Fruit fly (Drosophila melanogaster) whole organism, wandering third instar larva: ENCODE measurements around the gene Nep3.
"Not testable (repeated sequence)": the region's sequence is repeated elsewhere in the genome, so short reads cannot be mapped to it uniquely, and the experiment has no call there.

ENCODE experiments used
- CrebA ChIP-seq: fragments of 200-800 bp; sonication (Bioruptor generic); optimal IDR thresholded peaks from 2 replicates; lab custom pipeline; 2016; ENCODE audit warnings: missing biosample characterization, mild to moderate bottlenecking, missing genetic modification characterization, borderline replicate concordance
- Dfd ChIP-seq: fragments of >200 bp; optimal IDR thresholded peaks from 2 replicates; lab custom pipeline; 2017; ENCODE audit warnings: missing biosample characterization, missing genetic modification characterization
- Hnf4 ChIP-seq: fragments of 200-800 bp; sonication (Bioruptor generic); optimal IDR thresholded peaks from 2 replicates; lab custom pipeline; 2016; ENCODE audit warnings: missing biosample characterization, mild to moderate bottlenecking, missing genetic modification characterization
- Jra ChIP-seq: sonication (Bioruptor generic); optimal IDR thresholded peaks from 2 replicates; lab custom pipeline; 2016; ENCODE audit warnings: missing biosample characterization, missing genetic modification characterization
- Myc ChIP-seq: fragments of >200 bp; optimal IDR thresholded peaks from 2 replicates; lab custom pipeline; 2017
- N ChIP-seq: fragments of >200 bp; optimal IDR thresholded peaks from 2 replicates; lab custom pipeline; 2018; ENCODE audit warnings: missing biosample characterization, missing external identifiers, missing genetic modification characterization
- dl ChIP-seq, 2 experiments: fragments of 175-275, 200-275 bp in 1 of 2; fragments of 200-275 bp in 1 of 2; sonication (Bioruptor generic); optimal IDR thresholded peaks; lab custom pipeline; 2018; ENCODE audit warnings: mild to moderate bottlenecking in 2 of 2, missing biosample characterization in 2 of 2, missing genetic modification characterization in 2 of 2, moderate library complexity in 2 of 2; ENCODE audit not compliant: partially characterized antibody in 2 of 2, insufficient read depth in 1 of 2
- lola ChIP-seq: fragments of >200 bp; optimal IDR thresholded peaks from 2 replicates; lab custom pipeline; 2017; ENCODE audit warnings: missing biosample characterization, missing genetic modification characterization
- psq ChIP-seq: fragments of 200-800 bp; sonication (Bioruptor generic); optimal IDR thresholded peaks from 3 replicates; lab custom pipeline; 2017; ENCODE audit warnings: missing biosample characterization, mild to moderate bottlenecking, missing genetic modification characterization, moderate library complexity
- woc ChIP-seq: sonication (Bioruptor generic); optimal IDR thresholded peaks from 2 replicates; lab custom pipeline; 2016; ENCODE audit warnings: missing biosample characterization, mild to moderate bottlenecking, missing genetic modification characterization

dm6 chrX:19944047-19944446 is 17.1 kb upstream of the Nep3 start, which contains the start of gene CG45492:
- not testable (repeated sequence) for TF ChIP-seq CrebA (GFP tag; lab: Kevin White, UChicago); lola (GFP tag; lab: Kevin White, UChicago); psq; Dfd; dl (GFP tag; optimal IDR thresholded peaks at IDR 0.05; lab: Kevin White, UChicago; ENCODE audit: insufficient read depth in 1 of 2, partially characterized antibody in 2 of 2); N (GFP tag; lab: Kevin White, UChicago); Myc; Hnf4 (GFP tag; lab: Kevin White, UChicago); woc (GFP tag; lab: Kevin White, UChicago); Jra (GFP tag; lab: Kevin White, UChicago)
